Fruit fly (Drosophila melanogaster): ENCODE results near the gene Tsp29Fa.

dm6 chr2L:8952194-8953037 lies 18.7 kb downstream of the Tsp29Fa start:
- TF ChIP-seq CG13204 (GFP tag; optimal IDR thresholded peaks at IDR 0.05) (no peak), Ets98B (GFP tag; IDR thresholded peaks at IDR 0.05) (peak; percentile 79), gl (tag; optimal IDR thresholded peaks at IDR 0.05) (no peak), rn (GFP tag; IDR thresholded peaks at IDR 0.05) (no peak), CG17806 (tag; optimal IDR thresholded peaks at IDR 0.05) (peak; percentile 41), EcR (GFP tag; optimal IDR thresholded peaks at IDR 0.05) (peak; percentile 29)
